Worm (Caenorhabditis elegans): ENCODE data around the gene tbc-1.

Gene tbc-1

ce11 chrX:14979388-14979787 lies 8.8 kb downstream of the tbc-1 start, which contains the start of gene emre-1:
emre-1 (plus strand) TSS chrX:14979688.
- TF ChIP-seq nhr-47 (tag; optimal IDR thresholded peaks at IDR 0.05) (no peak), sox-4 (tag; optimal IDR thresholded peaks at IDR 0.05) (no peak)

- TF ChIP-seq efl-1 (optimal IDR thresholded peaks at IDR 0.05) (no peak), efl-1 (GFP tag; optimal IDR thresholded peaks at IDR 0.05 in 1 of 2) (peak in 1 of 2 experiments; percentile 85), unc-98 (GFP tag; IDR thresholded peaks at IDR 0.05) (no peak), unc-62 (GFP tag; optimal IDR thresholded peaks at IDR 0.05) (no peak), nhr-47 (tag; optimal IDR thresholded peaks at IDR 0.05) (no peak)
Observed at ce11 chrX:14982525-14982924, 12.0 kb downstream of the tbc-1 start, which contains the start of gene plp-2. plp-2 (minus strand) TSS chrX:14982804.

ce11 chrX:14983274-14983673 lies 12.7 kb downstream of the tbc-1 start, which contains the start of gene rbg-1:
rbg-1 (plus strand) TSS chrX:14983533.
- TF ChIP-seq efl-3 (GFP tag; optimal IDR thresholded peaks at IDR 0.05), result no peak
- peak; percentile 66 for TF ChIP-seq fkh-8 (tag; optimal IDR thresholded peaks at IDR 0.05)
- TF ChIP-seq elt-3 (tag; optimal IDR thresholded peaks at IDR 0.05), result peak in 2 of 6 experiments; percentile 41 to 55
- peak; percentile 54 for TF ChIP-seq skn-1 (tag; optimal IDR thresholded peaks at IDR 0.05)
- TF ChIP-seq pqm-1 (tag; optimal IDR thresholded peaks at IDR 0.05), result no peak
- peak; percentile 73 for TF ChIP-seq blmp-1 (tag; optimal IDR thresholded peaks at IDR 0.05)
- TF ChIP-seq mdl-1 (tag; optimal IDR thresholded peaks at IDR 0.05), result peak in 1 of 2 experiments; percentile 80
- peak; percentile 84 for TF ChIP-seq nhr-71 (tag; optimal IDR thresholded peaks at IDR 0.05)
- TF ChIP-seq isw-1 (GFP tag; IDR thresholded peaks at IDR 0.05), result peak; percentile 40; the same call in 1 of the 2 replicates
- no peak for TF ChIP-seq nhr-12 (tag; optimal IDR thresholded peaks at IDR 0.05)
- TF ChIP-seq nhr-20 (tag; optimal IDR thresholded peaks at IDR 0.05), result peak; percentile 78
- no peak for TF ChIP-seq tlp-1 (tag; optimal IDR thresholded peaks at IDR 0.05)
- peak; percentile 89 for TF ChIP-seq mep-1 (tag; optimal IDR thresholded peaks at IDR 0.05)
- peak; percentile 78 for TF ChIP-seq rnt-1 (tag; optimal IDR thresholded peaks at IDR 0.05)
- peak; percentile 14 for TF ChIP-seq dsc-1 (tag; optimal IDR thresholded peaks at IDR 0.05)
- peak; percentile 61 for TF ChIP-seq tbx-2 (tag; optimal IDR thresholded peaks at IDR 0.05)
- TF ChIP-seq swsn-7 (tag; optimal IDR thresholded peaks at IDR 0.05), result peak; percentile 70
- TF ChIP-seq ceh-82 (tag; optimal IDR thresholded peaks at IDR 0.05), result peak in 2 of 3 experiments; percentile 39 to 77
- TF ChIP-seq jun-1 (tag; optimal IDR thresholded peaks at IDR 0.05), result peak; percentile 20
- TF ChIP-seq unc-130 (tag; optimal IDR thresholded peaks at IDR 0.05), result peak; percentile 82
- peak; percentile 64 for TF ChIP-seq snpc-4 (tag; optimal IDR thresholded peaks at IDR 0.05)
- no peak for TF ChIP-seq zip-4 (GFP tag; optimal IDR thresholded peaks at IDR 0.05)
- TF ChIP-seq snu-23 (GFP tag; optimal IDR thresholded peaks at IDR 0.05), result peak; percentile 88
- no peak for TF ChIP-seq nhr-237 (tag; optimal IDR thresholded peaks at IDR 0.05)
- TF ChIP-seq lin-15B (tag; optimal IDR thresholded peaks at IDR 0.05), result peak; percentile 60
- TF ChIP-seq nhr-85 (tag), result peak; percentile 89
- no peak for TF ChIP-seq F16B12.6 (tag; optimal IDR thresholded peaks at IDR 0.05)
- peak; percentile 8 for TF ChIP-seq fos-1 (tag; optimal IDR thresholded peaks at IDR 0.05)
- TF ChIP-seq C16A3.4 (tag; optimal IDR thresholded peaks at IDR 0.05), result peak; percentile 79
- TF ChIP-seq efl-1 (optimal IDR thresholded peaks at IDR 0.05), result peak; percentile 47 to 58
- peak; percentile 22 to 95 for TF ChIP-seq efl-1 (GFP tag; optimal IDR thresholded peaks at IDR 0.05 in 1 of 2)
- TF ChIP-seq lin-14 (GFP tag; optimal IDR thresholded peaks at IDR 0.05), result peak; percentile 91
- peak; percentile 53 for TF ChIP-seq unc-86 (tag; optimal IDR thresholded peaks at IDR 0.05)
- TF ChIP-seq lin-35 (GFP tag; optimal IDR thresholded peaks at IDR 0.05), result peak; percentile 57 to 84
- peak; percentile 1 for TF ChIP-seq elt-2 (tag; optimal IDR thresholded peaks at IDR 0.05)
- peak; percentile 11 for TF ChIP-seq hpl-2 (GFP tag; optimal IDR thresholded peaks at IDR 0.05)
- TF ChIP-seq egl-27 (tag; optimal IDR thresholded peaks at IDR 0.05), result no peak
- no peak for TF ChIP-seq sox-4 (tag; optimal IDR thresholded peaks at IDR 0.05)
- TF ChIP-seq xbp-1 (tag; optimal IDR thresholded peaks at IDR 0.05), result peak; percentile 84
- TF ChIP-seq C34B4.2 (tag; optimal IDR thresholded peaks at IDR 0.05), result no peak
- peak; percentile 13 for TF ChIP-seq fkh-10 (GFP tag; optimal IDR thresholded peaks at IDR 0.05)
- TF ChIP-seq mef-2 (tag; optimal IDR thresholded peaks at IDR 0.05), result peak; percentile 10
- peak; percentile 65 for TF ChIP-seq nhr-47 (tag; optimal IDR thresholded peaks at IDR 0.05)
- TF ChIP-seq ama-1 (optimal IDR thresholded peaks at IDR 0.05), result peak; percentile 5
- TF ChIP-seq lir-3 (tag; optimal IDR thresholded peaks at IDR 0.05; ENCODE audit: poor library complexity), result peak; percentile 21
- TF ChIP-seq lsy-2 (tag; optimal IDR thresholded peaks at IDR 0.05), result peak; percentile 60 to 68
- TF ChIP-seq irx-1 (tag; optimal IDR thresholded peaks at IDR 0.05), result no peak
